Fruit fly (Drosophila melanogaster): ENCODE data around the gene sinah.

sinah gene

DNA sequence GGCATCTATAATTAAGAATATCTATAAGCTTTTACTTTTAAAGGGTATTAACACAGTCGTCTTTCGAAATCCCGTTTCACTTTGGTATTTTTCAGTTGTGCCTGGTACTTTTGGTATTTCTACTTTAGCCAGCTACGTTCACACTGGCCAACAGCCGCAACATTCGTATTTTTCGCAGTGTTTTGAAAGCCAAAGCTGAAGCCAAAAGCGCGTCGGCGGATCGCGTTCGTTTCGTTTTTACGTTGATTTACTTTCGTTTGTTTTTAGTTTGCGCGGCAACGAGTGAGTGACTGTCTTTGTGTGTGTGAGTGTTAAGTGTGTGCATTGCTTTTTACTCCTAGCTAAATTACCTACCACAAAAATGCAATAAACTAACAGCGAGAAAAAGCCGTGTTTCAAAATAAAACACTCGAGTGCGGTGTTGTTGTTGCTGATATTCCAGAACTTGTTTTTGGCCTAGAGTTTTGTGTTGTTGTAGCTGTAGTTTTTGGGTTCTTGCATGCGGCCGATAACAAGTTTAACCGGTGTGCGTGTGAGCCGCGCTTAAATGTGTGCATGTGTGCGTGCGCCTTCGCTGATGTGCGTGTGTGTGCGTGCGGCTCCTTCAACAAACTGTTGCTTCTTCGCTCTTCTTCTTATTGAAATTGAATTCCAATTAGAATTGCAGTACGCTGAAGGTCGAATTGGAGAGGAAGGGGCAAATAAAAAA is 6.4 kb downstream of the sinah start, which contains the start of gene Lmpt (continued):
- TF ChIP-seq dmrt11E (tag; optimal IDR thresholded peaks at IDR 0.05) = no peak
- TF ChIP-seq CG9727 (GFP tag; optimal IDR thresholded peaks at IDR 0.05) = no peak
- TF ChIP-seq jigr1 (GFP tag; IDR thresholded peaks at IDR 0.05) = no peak
- peak; percentile 7 for TF ChIP-seq Hmr (GFP tag; optimal IDR thresholded peaks at IDR 0.05)
- no peak for TF ChIP-seq CkIIα-i1 (GFP tag; IDR thresholded peaks at IDR 0.05)
- TF ChIP-seq az2 (GFP tag; optimal IDR thresholded peaks at IDR 0.05) = no peak
- TF ChIP-seq tna (GFP tag; IDR thresholded peaks at IDR 0.05; ENCODE audit: partially characterized antibody) = no peak
- TF ChIP-seq grn (GFP tag; optimal IDR thresholded peaks at IDR 0.05) = no peak
- no peak for TF ChIP-seq CG3995 (GFP tag; optimal IDR thresholded peaks at IDR 0.05)
- no peak for TF ChIP-seq Sox100B (GFP tag; optimal IDR thresholded peaks at IDR 0.05)
- no peak for TF ChIP-seq tgo (GFP tag; IDR thresholded peaks at IDR 0.05)
- no peak for TF ChIP-seq CG11398 (GFP tag; optimal IDR thresholded peaks at IDR 0.05)
- TF ChIP-seq salm (tag; optimal IDR thresholded peaks at IDR 0.05) = no peak
- TF ChIP-seq chinmo (GFP tag; IDR thresholded peaks at IDR 0.05; ENCODE audit: partially characterized antibody) = peak; percentile 79; the same call in 2 of the 4 replicates
- no peak for TF ChIP-seq Neu2 (GFP tag; optimal IDR thresholded peaks at IDR 0.05; ENCODE audit: borderline replicate concordance)
- TF ChIP-seq z (GFP tag; IDR thresholded peaks at IDR 0.05) = no peak
- TF ChIP-seq insv (GFP tag; optimal IDR thresholded peaks at IDR 0.05) = peak; percentile 81 to 96
- no peak for TF ChIP-seq fd96Cb (tag; optimal IDR thresholded peaks at IDR 0.05)
- no peak for TF ChIP-seq so (GFP tag; IDR thresholded peaks at IDR 0.05)
- TF ChIP-seq wdn (GFP tag; IDR thresholded peaks at IDR 0.05) = no peak
- TF ChIP-seq esg (GFP tag; conservative IDR thresholded peaks at IDR 0.05) = no peak
- TF ChIP-seq CG12744 (GFP tag; optimal IDR thresholded peaks at IDR 0.05) = no peak
- no peak for TF ChIP-seq CG15073 (GFP tag; optimal IDR thresholded peaks at IDR 0.05)
- no peak for TF ChIP-seq CG10959 (GFP tag; IDR thresholded peaks at IDR 0.05)
- no peak for TF ChIP-seq CG2875 (GFP tag; optimal IDR thresholded peaks at IDR 0.05)
- no peak for TF ChIP-seq wek (GFP tag; optimal IDR thresholded peaks at IDR 0.05)
- no peak for TF ChIP-seq CG1832 (GFP tag; optimal IDR thresholded peaks at IDR 0.05)
- TF ChIP-seq row (GFP tag; IDR thresholded peaks at IDR 0.05) = peak; percentile 87
- TF ChIP-seq CG16815 (GFP tag; optimal IDR thresholded peaks at IDR 0.05) = no peak
- no peak for TF ChIP-seq CG10543 (GFP tag; optimal IDR thresholded peaks at IDR 0.05)
- TF ChIP-seq CG34224 (GFP tag; IDR thresholded peaks at IDR 0.05; ENCODE audit: partially characterized antibody) = no peak
- no peak for TF ChIP-seq sc (optimal IDR thresholded peaks at IDR 0.05)
- no peak for TF ChIP-seq sc (GFP tag; optimal IDR thresholded peaks at IDR 0.05)
- no peak for TF ChIP-seq sisA (GFP tag; IDR thresholded peaks at IDR 0.05)
- peak in 1 of 2 experiments; percentile 38 for TF ChIP-seq Hr78 (GFP tag; optimal IDR thresholded peaks at IDR 0.05)
- no peak for TF ChIP-seq bbx (GFP tag; IDR thresholded peaks at IDR 0.05; ENCODE audit: partially characterized antibody)
- no peak for TF ChIP-seq trh (GFP tag; optimal IDR thresholded peaks at IDR 0.05)
- TF ChIP-seq CG8359 (GFP tag; optimal IDR thresholded peaks at IDR 0.05; ENCODE audit: borderline replicate concordance) = no peak
- TF ChIP-seq CG34422 (GFP tag; IDR thresholded peaks at IDR 0.05) = peak; percentile 61; the same call in 1 of the 3 replicates
- no peak for TF ChIP-seq ems (GFP tag; optimal IDR thresholded peaks at IDR 0.05)
- TF ChIP-seq Usf (GFP tag; optimal IDR thresholded peaks at IDR 0.05) = no peak
- no peak for TF ChIP-seq Hey (tag; optimal IDR thresholded peaks at IDR 0.05)
- no peak for TF ChIP-seq B-H2 (GFP tag; optimal IDR thresholded peaks at IDR 0.05)
- TF ChIP-seq pfk (GFP tag; optimal IDR thresholded peaks at IDR 0.05) = no peak
- no peak for TF ChIP-seq sqz (GFP tag; optimal IDR thresholded peaks at IDR 0.05)
- TF ChIP-seq org-1 (GFP tag; optimal IDR thresholded peaks at IDR 0.05) = no peak
- TF ChIP-seq hb (GFP tag; IDR thresholded peaks at IDR 0.05; ENCODE audit: partially characterized antibody) = no peak
- TF ChIP-seq stc (GFP tag; IDR thresholded peaks at IDR 0.05) = no peak
- no peak for TF ChIP-seq CG1529 (GFP tag; optimal IDR thresholded peaks at IDR 0.05)
- TF ChIP-seq gfzf (GFP tag; optimal IDR thresholded peaks at IDR 0.05) = peak; percentile 89
